Worm (Caenorhabditis elegans) whole organism, L2 larva: ENCODE data around the gene W01C8.1.

Source experiments
- ZK546.5 ChIP-seq: sonication (generic microtip); optimal IDR thresholded peaks from 2 replicates; lab custom pipeline; 2017; ENCODE audit warnings: missing biosample characterization, missing genetic modification characterization
- ama-1 ChIP-seq: fragments of 150-350 bp; optimal IDR thresholded peaks from 2 replicates; lab custom pipeline; 2018; ENCODE audit warnings: inconsistent platforms
- fos-1 ChIP-seq: fragments of 150-350 bp; optimal IDR thresholded peaks from 2 replicates; lab custom pipeline; 2014; ENCODE audit warnings: missing biosample characterization, missing genetic modification characterization
- lin-11 ChIP-seq: fragments of 150-350 bp; sonication (generic microtip); optimal IDR thresholded peaks from 2 replicates; lab custom pipeline; 2014; ENCODE audit warnings: missing biosample characterization, missing genetic modification characterization, inconsistent platforms, mixed read lengths
- unc-62 ChIP-seq: fragments of 150-350 bp; optimal IDR thresholded peaks from 2 replicates; lab custom pipeline; 2014; ENCODE audit warnings: missing biosample characterization, missing genetic modification reagents, missing genetic modification characterization

ce11 chrX:5699555-5699954, 7.4 kb downstream of the W01C8.1 start:
- no peak for TF ChIP-seq lin-11 (tag; lab: Kevin White, UChicago)
- no peak for TF ChIP-seq fos-1 (tag; lab: Kevin White, UChicago)
- TF ChIP-seq unc-62 = no peak
- TF ChIP-seq ZK546.5 = no peak
- TF ChIP-seq ama-1 = no peak
